Fruit fly (Drosophila melanogaster) whole organism, embryonic: ENCODE results near the gene glob1.

Experiments
- CG15514 ChIP-seq: fragments of 200-800 bp; sonication (Bioruptor generic); optimal IDR thresholded peaks from 3 replicates; lab custom pipeline; 2017; ENCODE audit warnings: missing biosample characterization, missing genetic modification characterization, mild to moderate bottlenecking, moderate library complexity, missing genetic modification reagents
- CG17568 ChIP-seq: fragments of 200-800 bp; sonication (Bioruptor generic); optimal IDR thresholded peaks from 2 replicates; lab custom pipeline; 2018; ENCODE audit warnings: missing biosample characterization, mild to moderate bottlenecking, missing genetic modification characterization, moderate library complexity
- CG4360 ChIP-seq: fragments of 200-800 bp; sonication (Bioruptor generic); IDR thresholded peaks from 2 replicates; pipeline ENCODE4 v1.3.6; 2022; ENCODE audit warnings: missing biosample characterization, missing genetic modification characterization
- CG8478 ChIP-seq: fragments of >200 bp; optimal IDR thresholded peaks from 2 replicates; lab custom pipeline; 2018
- Ets65A ChIP-seq: fragments of 200-800 bp; sonication (Bioruptor generic); peaks from one replicate; lab custom pipeline; 2016; ENCODE audit warnings: missing biosample characterization, missing genetic modification characterization
- MTF-1 ChIP-seq: fragments of 200-800 bp; sonication (Bioruptor generic); optimal IDR thresholded peaks from 2 replicates; lab custom pipeline; 2018; ENCODE audit warnings: missing biosample characterization, mild to moderate bottlenecking, missing genetic modification characterization, borderline replicate concordance
- btn ChIP-seq: fragments of 200-800 bp; sonication (Bioruptor generic); optimal IDR thresholded peaks from 2 replicates; lab custom pipeline; 2016; ENCODE audit warnings: missing biosample characterization, missing genetic modification characterization
- caup ChIP-seq: fragments of 200-800 bp; sonication (Bioruptor generic); optimal IDR thresholded peaks from 3 replicates; lab custom pipeline; 2017; ENCODE audit warnings: missing biosample characterization, mild to moderate bottlenecking, missing genetic modification characterization, moderate library complexity; ENCODE audit not compliant: severe bottlenecking
- ci ChIP-seq: fragments of 200-800 bp; sonication (Bioruptor generic); IDR thresholded peaks from 3 replicates; pipeline ENCODE4 v1.3.6; 2022; ENCODE audit warnings: missing biosample characterization, missing genetic modification characterization
- ham ChIP-seq: fragments of 200-800 bp; sonication (Bioruptor generic); IDR thresholded peaks from 2 replicates; pipeline ENCODE4 v1.3.6; 2022; ENCODE audit warnings: missing biosample characterization, missing genetic modification characterization
- repo ChIP-seq: fragments of 200-800 bp; sonication (Bioruptor generic); optimal IDR thresholded peaks from 2 replicates; lab custom pipeline; 2016; ENCODE audit warnings: missing biosample characterization, missing genetic modification characterization
- tin ChIP-seq: fragments of 200-800 bp; sonication (Bioruptor generic); optimal IDR thresholded peaks from 3 replicates; lab custom pipeline; 2016; ENCODE audit warnings: missing biosample characterization, missing genetic modification characterization
- tx ChIP-seq: fragments of 200-800 bp; sonication (Bioruptor generic); optimal IDR thresholded peaks from 2 replicates; lab custom pipeline; 2016; ENCODE audit warnings: missing biosample characterization, missing genetic modification characterization

DNA sequence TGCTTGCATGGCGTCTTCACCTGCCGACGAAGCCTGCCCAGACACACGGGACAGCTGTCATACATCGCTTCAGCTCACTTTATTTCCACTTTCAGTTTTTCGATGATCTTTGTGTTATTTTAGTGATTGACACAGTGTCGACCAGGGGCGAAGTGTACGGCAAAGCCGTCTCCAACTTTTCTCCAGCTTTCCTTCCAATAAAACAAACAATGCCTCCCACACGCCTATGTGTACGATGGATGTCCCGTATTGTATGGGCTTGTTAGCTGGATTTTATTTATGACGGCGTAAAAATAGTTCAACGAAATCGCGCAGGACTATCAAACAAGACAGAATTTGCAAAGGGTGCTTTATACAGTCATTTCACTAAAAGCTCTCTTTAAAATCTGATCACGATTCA, 46.4 kb upstream of the glob1 start, which contains the start of the genes CG31088 and CG46383:
- no peak for TF ChIP-seq btn (GFP tag; lab: Kevin White, UChicago)
- no peak for TF ChIP-seq CG8478
- no peak for TF ChIP-seq CG15514 (GFP tag; lab: Kevin White, UChicago)
- no peak for TF ChIP-seq ci (GFP tag; lab: Robert Waterston, UW)
- no peak for TF ChIP-seq CG17568 (GFP tag; lab: Kevin White, UChicago)
- TF ChIP-seq ham (GFP tag; lab: Robert Waterston, UW), result no peak
- TF ChIP-seq tin (GFP tag; lab: Kevin White, UChicago), result no peak
- no peak for TF ChIP-seq tx
- TF ChIP-seq Ets65A (GFP tag; lab: Kevin White, UChicago), result no peak
- no peak for TF ChIP-seq CG4360 (GFP tag; lab: Robert Waterston, UW)
- no peak for TF ChIP-seq MTF-1
- no peak for TF ChIP-seq repo
- TF ChIP-seq caup (GFP tag; lab: Kevin White, UChicago), result no peak
